Fruit fly (Drosophila melanogaster): Measurements from ENCODE around the gene CG34250.

The CG34250 gene

DNA sequence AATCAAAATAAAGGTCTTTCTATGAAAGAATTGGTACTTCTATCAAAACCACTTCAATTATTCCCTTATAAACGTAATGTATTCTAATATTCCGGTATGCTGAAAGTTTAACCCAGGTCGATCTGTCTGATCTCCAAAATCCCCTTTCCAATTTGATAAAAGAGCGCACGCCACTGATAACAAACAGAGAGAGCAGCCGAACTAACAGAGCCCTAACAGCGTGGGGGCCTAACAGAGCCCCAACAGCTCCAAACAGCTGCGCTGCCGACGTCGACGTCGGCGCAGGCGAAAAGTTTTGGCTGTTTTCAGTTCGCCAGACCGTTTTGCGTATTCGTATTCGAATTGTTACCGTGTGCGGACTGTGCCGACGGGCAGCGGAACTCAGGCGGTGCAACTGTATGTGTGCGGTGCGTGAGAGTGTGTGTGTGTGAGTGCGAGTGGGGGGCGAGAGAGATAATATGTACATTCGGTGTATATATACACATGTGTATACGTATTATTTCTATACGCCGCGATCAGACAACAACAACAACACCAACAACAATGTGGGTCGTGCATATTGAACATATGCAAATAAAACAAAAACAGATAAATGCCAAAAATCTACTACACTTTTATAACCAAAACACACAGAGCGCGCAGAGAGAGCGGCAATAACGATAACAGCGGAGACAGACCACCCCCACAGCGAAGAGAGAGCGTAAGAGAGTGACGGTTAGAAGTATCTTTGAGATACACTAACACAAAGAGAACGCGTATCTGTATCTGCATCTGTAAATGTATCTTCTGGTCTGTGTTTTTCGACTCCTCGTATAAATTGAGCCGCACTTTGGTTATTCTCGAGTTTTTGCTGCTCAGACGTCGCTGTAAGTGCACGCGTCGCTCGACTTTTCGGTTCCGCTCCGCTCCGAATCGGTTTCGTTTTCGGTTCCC lies 11.0 kb downstream of the CG34250 start, which contains the start of gene Oatp74D (continued):
- peak; percentile 74 for TF ChIP-seq CG3407 (GFP tag; optimal IDR thresholded peaks at IDR 0.05)
- TF ChIP-seq Poxn (GFP tag; IDR thresholded peaks at IDR 0.05), result no peak
- TF ChIP-seq ttk (GFP tag; IDR thresholded peaks at IDR 0.05), result peak; percentile 7; the same call in 1 of the 2 replicates
- no peak for TF ChIP-seq CG18764 (GFP tag; optimal IDR thresholded peaks at IDR 0.05)
- peak; percentile 50 for TF ChIP-seq Xbp1 (GFP tag; optimal IDR thresholded peaks at IDR 0.05)
- peak; percentile 98 to 99 for TF ChIP-seq Trl (optimal IDR thresholded peaks at IDR 0.05)
- peak; percentile 48 for TF ChIP-seq Trl (GFP tag; optimal IDR thresholded peaks at IDR 0.05)
- no peak for TF ChIP-seq pan (optimal IDR thresholded peaks at IDR 0.05)
- TF ChIP-seq pan (GFP tag; optimal IDR thresholded peaks at IDR 0.05 in 1 of 2, IDR thresholded peaks at IDR 0.05 in 1 of 2), result peak in 1 of 2 experiments; percentile 61
- TF ChIP-seq dm (GFP tag; optimal IDR thresholded peaks at IDR 0.05), result peak; percentile 1
- no peak for TF ChIP-seq CG14965 (GFP tag; optimal IDR thresholded peaks at IDR 0.05; ENCODE audit: borderline replicate concordance)
- peak; percentile 83 for TF ChIP-seq Jarid2 (GFP tag; optimal IDR thresholded peaks at IDR 0.05)
- no peak for TF ChIP-seq Doc3 (GFP tag; IDR thresholded peaks at IDR 0.05; ENCODE audit: partially characterized antibody)
- TF ChIP-seq Dad (GFP tag; optimal IDR thresholded peaks at IDR 0.05), result no peak
- peak; percentile 92 for TF ChIP-seq CG10543 (GFP tag; optimal IDR thresholded peaks at IDR 0.05)
- peak; percentile 90 for TF ChIP-seq CG2199 (GFP tag; IDR thresholded peaks at IDR 0.05)
- peak; percentile 12 for TF ChIP-seq Oli (tag; optimal IDR thresholded peaks at IDR 0.05)
- TF ChIP-seq Nf-YA (GFP tag; IDR thresholded peaks at IDR 0.05), result no peak
- no peak for TF ChIP-seq Doc2 (GFP tag; IDR thresholded peaks at IDR 0.05)
- no peak; the same call in 2 of the 3 replicates for TF ChIP-seq ase (GFP tag; IDR thresholded peaks at IDR 0.05)
- peak; percentile 56; the same call in 2 of the 3 replicates for TF ChIP-seq CG34224 (GFP tag; IDR thresholded peaks at IDR 0.05; ENCODE audit: partially characterized antibody)
- peak; percentile 78 for TF ChIP-seq Deaf1 (tag; optimal IDR thresholded peaks at IDR 0.05)
- no peak for TF ChIP-seq CG32772 (GFP tag; IDR thresholded peaks at IDR 0.05)
- peak; percentile 22 for TF ChIP-seq onecut (GFP tag; IDR thresholded peaks at IDR 0.05)
- TF ChIP-seq phol (tag; optimal IDR thresholded peaks at IDR 0.05), result peak; percentile 13
- no peak for TF ChIP-seq ash1 (GFP tag; optimal IDR thresholded peaks at IDR 0.05)
- peak; percentile 34 for TF ChIP-seq CG2116 (GFP tag; optimal IDR thresholded peaks at IDR 0.05)
- TF ChIP-seq Gsc (GFP tag; IDR thresholded peaks at IDR 0.05), result no peak
- peak; percentile 95 for TF ChIP-seq rib (GFP tag; IDR thresholded peaks at IDR 0.05)
- no peak for TF ChIP-seq vfl (GFP tag; optimal IDR thresholded peaks at IDR 0.05)
- no peak for TF ChIP-seq gfzf (GFP tag; optimal IDR thresholded peaks at IDR 0.05)
- peak; percentile 38 for TF ChIP-seq CG7556 (GFP tag; optimal IDR thresholded peaks at IDR 0.05)
- TF ChIP-seq cwo (GFP tag; optimal IDR thresholded peaks at IDR 0.05), result peak; percentile 67
- peak; percentile 25 for TF ChIP-seq nmo (GFP tag; optimal IDR thresholded peaks at IDR 0.05)
- no peak for TF ChIP-seq Fer2 (tag; optimal IDR thresholded peaks at IDR 0.05)
- no peak for TF ChIP-seq en (GFP tag; optimal IDR thresholded peaks at IDR 0.05)
- TF ChIP-seq esg (GFP tag; conservative IDR thresholded peaks at IDR 0.05), result no peak
- TF ChIP-seq Nf-YB (GFP tag; optimal IDR thresholded peaks at IDR 0.05), result peak; percentile 0
- TF ChIP-seq CG17385 (GFP tag; optimal IDR thresholded peaks at IDR 0.05), result no peak
- TF ChIP-seq CG11695 (GFP tag; IDR thresholded peaks at IDR 0.05), result peak; percentile 5; the same call in 1 of the 3 replicates
- peak; percentile 43; the same call in 1 of the 2 replicates for TF ChIP-seq CG5953 (GFP tag; IDR thresholded peaks at IDR 0.05)
- TF ChIP-seq Dref (GFP tag; IDR thresholded peaks at IDR 0.05), result no peak
- TF ChIP-seq Ets97D (GFP tag; optimal IDR thresholded peaks at IDR 0.05), result no peak
- peak; percentile 51 for TF ChIP-seq CG10209 (GFP tag; optimal IDR thresholded peaks at IDR 0.05)
- peak; percentile 40 for TF ChIP-seq Chrac-16 (GFP tag; optimal IDR thresholded peaks at IDR 0.05)
- peak; percentile 67 for TF ChIP-seq CG2202 (tag; optimal IDR thresholded peaks at IDR 0.05)
- no peak for TF ChIP-seq klu (GFP tag; IDR thresholded peaks at IDR 0.05)
- no peak for TF ChIP-seq CG8765 (GFP tag; IDR thresholded peaks at IDR 0.05)
- TF ChIP-seq so (GFP tag; IDR thresholded peaks at IDR 0.05), result peak; percentile 69; the same call in 2 of the 3 replicates
